Worm (Caenorhabditis elegans) whole organism, midembryonic: ENCODE measurements around the gene R10H1.1.

ENCODE experiments used
- cog-1 ChIP-seq: sonication (generic microtip); optimal IDR thresholded peaks from 2 replicates; lab custom pipeline; 2016; ENCODE audit warnings: missing genetic modification characterization, missing compliant biosample characterization
- flt-1 ChIP-seq: fragments of 200-800 bp; sonication (Bioruptor generic); IDR thresholded peaks from 2 replicates; pipeline ENCODE4 v1.3.6; 2022; ENCODE audit warnings: missing genetic modification characterization, missing compliant biosample characterization
- klf-2 ChIP-seq: fragments of 200-800 bp; sonication (Bioruptor generic); conservative IDR thresholded peaks from 2 replicates; pipeline ENCODE4 v1.3.6; 2022; ENCODE audit warnings: missing genetic modification reagents, missing genetic modification characterization, missing compliant biosample characterization
- med-1 ChIP-seq: sonication (generic microtip); optimal IDR thresholded peaks from 2 replicates; lab custom pipeline; 2017; ENCODE audit warnings: missing genetic modification characterization, mild to moderate bottlenecking, missing compliant biosample characterization, antibody characterized with exemption, missing genetic modification reagents; ENCODE audit not compliant: insufficient read depth
- ref-1 ChIP-seq: fragments of 200-800 bp; sonication (Bioruptor generic); conservative IDR thresholded peaks from 2 replicates; pipeline ENCODE4 v1.3.6; 2022; ENCODE audit warnings: missing genetic modification reagents, missing genetic modification characterization, missing compliant biosample characterization
- ztf-23 ChIP-seq: fragments of 200-800 bp; sonication (Bioruptor generic); IDR thresholded peaks from 2 replicates; pipeline ENCODE4 v1.3.6; 2022; ENCODE audit warnings: missing genetic modification reagents, missing genetic modification characterization, missing compliant biosample characterization
- ztf-29 ChIP-seq: fragments of 200-800 bp; sonication (Bioruptor generic); IDR thresholded peaks from 2 replicates; pipeline ENCODE4 v1.3.6; 2022; ENCODE audit warnings: missing genetic modification reagents, missing genetic modification characterization, missing compliant biosample characterization

ce11 chrII:7483009-7483408 lies 11.2 kb upstream of the R10H1.1 start, which contains the start of gene cah-2:
- TF ChIP-seq ztf-23 (GFP tag; lab: Robert Waterston, UW), result no peak
- no peak for TF ChIP-seq flt-1
- no peak for TF ChIP-seq med-1 (GFP tag; lab: Kevin White, UChicago)
- no peak for TF ChIP-seq cog-1 (tag; lab: Kevin White, UChicago)
- no peak for TF ChIP-seq klf-2 (GFP tag; lab: Robert Waterston, UW)
- TF ChIP-seq ztf-29, result no peak
- TF ChIP-seq ref-1 (GFP tag; lab: Robert Waterston, UW), result no peak
